Worm (Caenorhabditis elegans): Measurements from ENCODE around the gene egl-47.

ce11 chrV:9921288-9921687, 21.9 kb downstream of the egl-47 start, which contains the start of gene ceh-75:
- TF ChIP-seq unc-62 (GFP tag; optimal IDR thresholded peaks at IDR 0.05) (no peak), lin-11 (tag; optimal IDR thresholded peaks at IDR 0.05) (no peak), lin-39 (tag; optimal IDR thresholded peaks at IDR 0.05) (no peak), mbf-1 (tag; optimal IDR thresholded peaks at IDR 0.05) (no peak)

Measured in whole organism, L2 larva.